Fruit fly (Drosophila melanogaster): Measurements from ENCODE around the gene Mbs.

Gene Mbs

DNA sequence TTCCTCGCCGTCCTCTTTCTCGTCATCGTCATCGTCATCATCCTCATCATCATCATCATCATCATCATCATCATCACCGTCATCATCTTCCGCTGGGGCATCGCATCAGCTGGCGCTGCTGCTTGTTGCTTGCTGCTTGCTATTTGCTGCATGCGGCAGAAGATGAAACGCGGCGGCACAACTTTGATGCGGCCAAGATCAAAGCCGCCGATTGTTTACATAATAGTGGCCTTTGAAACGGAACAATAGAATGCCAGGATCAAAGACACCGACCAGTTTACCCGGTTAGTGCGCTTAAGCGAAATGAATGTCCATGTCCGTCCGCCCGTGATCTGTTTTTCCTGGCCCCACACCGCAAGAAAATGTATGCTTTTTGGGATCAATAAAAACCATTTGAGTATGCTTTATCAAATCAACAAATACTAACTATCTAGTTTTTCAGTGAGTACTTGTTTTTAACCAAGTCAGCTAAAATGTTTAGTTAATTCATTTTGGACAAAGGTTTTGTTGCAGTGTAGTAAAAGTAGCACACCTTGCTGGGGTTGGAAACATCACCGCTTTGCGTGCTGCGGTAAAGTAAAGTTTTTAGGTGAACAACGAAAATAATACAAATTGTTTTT is 30.6 kb upstream of the Mbs start (continued):
- peak; percentile 8 for TF ChIP-seq vri (GFP tag; optimal IDR thresholded peaks at IDR 0.05)
- TF ChIP-seq CG16779 (tag; optimal IDR thresholded peaks at IDR 0.05): no peak
- peak; percentile 21 for TF ChIP-seq CG10631 (GFP tag; optimal IDR thresholded peaks at IDR 0.05)
- peak; percentile 45 for TF ChIP-seq acj6 (GFP tag; optimal IDR thresholded peaks at IDR 0.05)
- peak; percentile 59 for TF ChIP-seq OdsH (GFP tag; optimal IDR thresholded peaks at IDR 0.05)
- TF ChIP-seq cyc (GFP tag; optimal IDR thresholded peaks at IDR 0.05): peak; percentile 50
- TF ChIP-seq Sox14 (GFP tag; optimal IDR thresholded peaks at IDR 0.05): peak; percentile 42
- TF ChIP-seq CG31627 (GFP tag; optimal IDR thresholded peaks at IDR 0.05): peak; percentile 51
- peak; percentile 2 for TF ChIP-seq spab (GFP tag; optimal IDR thresholded peaks at IDR 0.05)

DNA sequence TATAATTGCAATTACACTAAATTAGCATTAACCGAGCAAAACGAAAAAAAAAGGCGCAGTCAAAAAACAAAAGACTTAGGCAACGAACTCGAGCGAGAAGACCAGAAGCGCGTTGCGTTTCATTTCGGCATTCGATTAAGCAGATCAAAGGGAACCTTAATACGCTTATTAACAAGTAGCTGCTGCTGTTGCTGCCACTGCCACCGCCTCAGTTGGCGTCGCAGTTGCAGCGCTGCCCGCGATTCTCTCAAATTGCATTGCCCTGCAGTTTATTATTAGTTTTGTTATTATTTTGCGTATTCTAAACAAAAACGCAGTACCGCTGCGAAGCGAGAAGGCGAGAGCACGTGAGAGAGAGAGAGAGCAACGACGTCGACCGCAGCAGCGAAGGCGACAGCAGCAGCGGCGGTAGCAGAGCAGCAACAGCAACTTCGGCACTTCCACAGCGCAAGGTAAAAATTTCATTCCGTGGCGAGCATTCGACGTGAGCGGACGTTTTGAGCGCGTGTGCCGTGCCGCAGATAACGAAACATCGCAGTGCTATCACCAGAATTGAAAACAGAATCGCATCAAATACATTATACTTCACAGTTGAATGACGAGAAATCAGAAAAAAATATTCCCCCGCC is 28.6 kb upstream of the Mbs start, which contains the start of gene Notum:
Gene Notum, plus strand, starts transcription at position 461 of the 629 bp plus-strand sequence.
- TF ChIP-seq CG11294 (GFP tag; IDR thresholded peaks at IDR 0.05) (no peak), CG6854 (GFP tag; optimal IDR thresholded peaks at IDR 0.05) (peak; percentile 21), Eip78C (GFP tag) (peak; percentile 38)

DNA sequence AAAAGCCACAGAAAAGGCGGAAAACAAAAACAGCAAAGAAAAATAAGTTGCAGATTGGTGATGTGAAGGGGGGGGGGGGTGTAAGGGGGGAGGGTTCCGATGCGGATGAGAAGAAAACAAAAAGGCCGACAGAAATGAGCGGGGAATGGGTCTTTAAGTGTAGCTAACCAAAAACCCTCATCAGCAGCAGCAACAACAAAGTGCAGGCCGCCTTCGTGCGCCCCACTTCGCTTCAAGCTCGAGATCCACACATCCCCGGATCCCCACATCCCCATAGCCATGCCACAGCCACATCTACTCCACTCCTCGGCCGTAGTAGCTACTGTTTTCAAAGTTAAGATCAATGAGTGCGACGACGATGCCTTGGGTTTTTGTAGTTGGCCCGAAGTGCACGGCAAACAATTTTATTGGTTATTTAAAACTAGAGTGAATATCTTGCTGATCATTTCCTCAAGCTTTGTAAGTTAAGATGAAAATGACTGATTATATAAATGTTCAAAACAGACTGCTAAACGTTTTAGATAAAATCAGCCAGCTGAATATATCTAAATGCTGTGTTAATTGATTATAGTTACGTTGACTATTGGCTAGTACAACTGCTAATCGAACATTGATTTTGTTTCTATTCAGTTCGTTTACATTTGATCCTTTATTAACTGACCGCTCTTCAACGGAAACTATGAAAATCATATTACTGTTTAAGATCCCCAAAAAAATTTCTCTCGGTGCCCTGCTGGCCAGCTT is 27.3 kb upstream of the Mbs start:
- TF ChIP-seq fd85E (GFP tag; optimal IDR thresholded peaks at IDR 0.05): no peak
- no peak for TF ChIP-seq Eip93F (GFP tag; optimal IDR thresholded peaks at IDR 0.05)
- peak; percentile 31 for TF ChIP-seq CG11902 (GFP tag; optimal IDR thresholded peaks at IDR 0.05)
- peak; percentile 69 for TF ChIP-seq Sox102F (GFP tag; optimal IDR thresholded peaks at IDR 0.05)
- peak; percentile 1 to 60 for TF ChIP-seq salr (GFP tag; optimal IDR thresholded peaks at IDR 0.05)
- no peak for TF ChIP-seq CG9139 (GFP tag; optimal IDR thresholded peaks at IDR 0.05)
- no peak for TF ChIP-seq CG6854 (GFP tag; optimal IDR thresholded peaks at IDR 0.05)
- peak; percentile 15 for TF ChIP-seq CG16779 (tag; optimal IDR thresholded peaks at IDR 0.05)
- TF ChIP-seq CG3032 (tag; optimal IDR thresholded peaks at IDR 0.05): peak; percentile 64
- peak; percentile 65 for TF ChIP-seq OdsH (GFP tag; optimal IDR thresholded peaks at IDR 0.05)
- TF ChIP-seq eg (GFP tag; IDR thresholded peaks at IDR 0.05): no peak
- TF ChIP-seq Blimp-1 (GFP tag; optimal IDR thresholded peaks at IDR 0.05): peak; percentile 8
- TF ChIP-seq CG8632 (GFP tag; optimal IDR thresholded peaks at IDR 0.05): peak; percentile 47
- peak; percentile 65 for TF ChIP-seq Hr4 (GFP tag; optimal IDR thresholded peaks at IDR 0.05)
- TF ChIP-seq CG6163 (GFP tag; IDR thresholded peaks at IDR 0.05): no peak
- TF ChIP-seq dsx (GFP tag; optimal IDR thresholded peaks at IDR 0.05; ENCODE audit: poor library complexity, severe bottlenecking): peak; percentile 33
- peak; percentile 41 for TF ChIP-seq Sox15 (GFP tag; optimal IDR thresholded peaks at IDR 0.05)
- peak; percentile 36 for TF ChIP-seq CG6276 (GFP tag; optimal IDR thresholded peaks at IDR 0.05)
- peak; percentile 42 for TF ChIP-seq Ets21C (GFP tag; optimal IDR thresholded peaks at IDR 0.05)
- TF ChIP-seq achi (GFP tag; optimal IDR thresholded peaks at IDR 0.05): peak; percentile 55
- TF ChIP-seq CG4318 (GFP tag; optimal IDR thresholded peaks at IDR 0.05): peak; percentile 35
- TF ChIP-seq Hr39 (GFP tag; optimal IDR thresholded peaks at IDR 0.05): peak; percentile 66
- peak; percentile 27 to 63 for TF ChIP-seq ss (GFP tag; optimal IDR thresholded peaks at IDR 0.05)
- TF ChIP-seq CG6808 (GFP tag; optimal IDR thresholded peaks at IDR 0.05): peak; percentile 65
- TF ChIP-seq Eip75B (GFP tag; optimal IDR thresholded peaks at IDR 0.05): peak; percentile 70
- no peak for TF ChIP-seq CG11294 (GFP tag; IDR thresholded peaks at IDR 0.05)
- TF ChIP-seq Gug (GFP tag; IDR thresholded peaks at IDR 0.05): no peak
- peak; percentile 63 for TF ChIP-seq Smox (GFP tag; optimal IDR thresholded peaks at IDR 0.05)
- TF ChIP-seq spab (GFP tag; optimal IDR thresholded peaks at IDR 0.05): peak; percentile 65
- TF ChIP-seq acj6 (GFP tag; optimal IDR thresholded peaks at IDR 0.05): peak; percentile 51
- no peak for TF ChIP-seq dac (GFP tag; optimal IDR thresholded peaks at IDR 0.05)
- peak; percentile 58 for TF ChIP-seq cyc (GFP tag; optimal IDR thresholded peaks at IDR 0.05)
- peak; percentile 17 for TF ChIP-seq CG7368 (GFP tag; optimal IDR thresholded peaks at IDR 0.05)
- peak; percentile 24 for TF ChIP-seq Lpt (GFP tag; optimal IDR thresholded peaks at IDR 0.05)
- TF ChIP-seq CG10631 (GFP tag; optimal IDR thresholded peaks at IDR 0.05): peak; percentile 54
- peak; percentile 45 for TF ChIP-seq net (GFP tag; optimal IDR thresholded peaks at IDR 0.05)
- TF ChIP-seq pdm3 (GFP tag; optimal IDR thresholded peaks at IDR 0.05): peak; percentile 66
- peak; percentile 60 for TF ChIP-seq Ets96B (tag; optimal IDR thresholded peaks at IDR 0.05)
- TF ChIP-seq CG6792 (GFP tag; optimal IDR thresholded peaks at IDR 0.05): peak; percentile 66

Measured in whole organism, prepupa.